Worm (Caenorhabditis elegans) whole organism, early embryonic: Measurements from ENCODE around the gene C01G5.3.

ENCODE experiments used
- ama-1 ChIP-seq: fragments of 150-350 bp; optimal IDR thresholded peaks from 2 replicates; lab custom pipeline; 2014
- ceh-36 ChIP-seq: sonication (generic microtip); optimal IDR thresholded peaks from 2 replicates; lab custom pipeline; 2016; ENCODE audit warnings: missing genetic modification characterization, inconsistent platforms, missing compliant biosample characterization
- flt-1 ChIP-seq: fragments of 200-800 bp; sonication (Bioruptor generic); IDR thresholded peaks from 2 replicates; pipeline ENCODE4 v1.3.6; 2022; ENCODE audit warnings: missing genetic modification characterization, missing compliant biosample characterization
- hmbx-1 ChIP-seq: sonication (generic microtip); optimal IDR thresholded peaks from 2 replicates; lab custom pipeline; 2016; ENCODE audit warnings: mild to moderate bottlenecking, missing genetic modification characterization, missing compliant biosample characterization
- hmg-4 ChIP-seq: fragments of 200-800 bp; sonication (Bioruptor generic); optimal IDR thresholded peaks from 2 replicates; lab custom pipeline; 2018; ENCODE audit warnings: mild to moderate bottlenecking, missing genetic modification characterization, missing compliant biosample characterization
- sea-1 ChIP-seq: fragments of 200-800 bp; sonication (Bioruptor generic); conservative IDR thresholded peaks from 2 replicates; pipeline ENCODE4 v1.3.6; 2022; ENCODE audit warnings: missing genetic modification characterization, missing compliant biosample characterization
- tbx-37 ChIP-seq: fragments of 200-800 bp; sonication (Bioruptor generic); conservative IDR thresholded peaks from 2 replicates; pipeline ENCODE4 v1.3.6; 2022; ENCODE audit warnings: missing genetic modification reagents, missing genetic modification characterization, missing compliant biosample characterization
- tra-4 ChIP-seq: sonication (generic microtip); optimal IDR thresholded peaks from 2 replicates; lab custom pipeline; 2017; ENCODE audit warnings: missing genetic modification characterization, missing compliant biosample characterization

ce11 chrIV:6514700-6515099, 21.3 kb upstream of the C01G5.3 start:
- TF ChIP-seq hmbx-1 (tag; lab: Kevin White, UChicago) (no peak), ama-1 (lab: Kevin White, UChicago) (no peak), hmg-4 (GFP tag; lab: Kevin White, UChicago) (no peak), tbx-37 (no peak), flt-1 (GFP tag; lab: Robert Waterston, UW) (no peak), ceh-36 (tag; lab: Kevin White, UChicago) (no peak), sea-1 (no peak), tra-4 (tag; lab: Kevin White, UChicago) (no peak)
